Fruit fly (Drosophila melanogaster): ENCODE results near the gene jp.

- no peak for TF ChIP-seq CG8119 (GFP tag; IDR thresholded peaks at IDR 0.05)
- TF ChIP-seq CG10631 (GFP tag; optimal IDR thresholded peaks at IDR 0.05), result no peak
- TF ChIP-seq fd85E (GFP tag; optimal IDR thresholded peaks at IDR 0.05), result no peak
- TF ChIP-seq Hr4 (GFP tag; optimal IDR thresholded peaks at IDR 0.05), result no peak
- no peak for TF ChIP-seq dac (GFP tag; optimal IDR thresholded peaks at IDR 0.05)
- no peak for TF ChIP-seq CG8319 (GFP tag; optimal IDR thresholded peaks at IDR 0.05)
- TF ChIP-seq CG16779 (tag; optimal IDR thresholded peaks at IDR 0.05), result no peak
- TF ChIP-seq Sox15 (GFP tag; optimal IDR thresholded peaks at IDR 0.05), result no peak
- no peak for TF ChIP-seq cyc (GFP tag; optimal IDR thresholded peaks at IDR 0.05)
- no peak for TF ChIP-seq CG6792 (GFP tag; optimal IDR thresholded peaks at IDR 0.05)
- TF ChIP-seq achi (GFP tag; optimal IDR thresholded peaks at IDR 0.05), result no peak
- TF ChIP-seq fd59A (GFP tag; optimal IDR thresholded peaks at IDR 0.05), result no peak
These were observed 38.3 kb downstream of the jp start, which contains the start of gene CG31883 for dm6 chr2L:9528215-9528614.

All from whole organism, prepupa.